Fruit fly (Drosophila melanogaster): ENCODE results near the gene mAcon1.

DNA sequence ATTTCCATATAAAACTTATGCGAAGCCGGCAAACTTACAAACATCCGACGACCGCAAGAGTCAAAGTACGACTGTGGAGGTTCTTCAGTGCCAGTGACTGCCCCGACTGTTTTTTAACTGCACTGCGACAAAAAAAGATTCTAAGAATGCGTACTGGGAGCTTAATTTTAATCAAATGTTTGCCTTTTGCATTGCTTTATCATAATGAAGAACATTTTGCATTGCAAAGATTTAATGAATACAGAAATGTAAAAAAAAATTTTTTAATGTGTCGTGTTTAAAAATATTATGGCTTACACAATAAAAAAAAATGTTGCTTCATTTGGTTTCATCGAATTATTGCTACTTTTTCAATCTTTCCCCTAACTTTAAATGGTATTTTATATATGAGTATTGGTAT is 28.8 kb downstream of the mAcon1 start:
- TF ChIP-seq CG17806 (tag; optimal IDR thresholded peaks at IDR 0.05) (peak; percentile 47), CG9948 (tag; optimal IDR thresholded peaks at IDR 0.05) (peak; percentile 40)
